Fruit fly (Drosophila melanogaster) whole organism: Measurements from ENCODE around the gene BtbVII.

ENCODE experiments used
- CG8478 ChIP-seq: fragments of >200 bp; optimal IDR thresholded peaks from 2 replicates; lab custom pipeline; 2018; ENCODE audit warnings: inconsistent platforms
- Dll ChIP-seq: fragments of >200 bp; optimal IDR thresholded peaks from 2 replicates; lab custom pipeline; 2017
- pan ChIP-seq: fragments of >200 bp; optimal IDR thresholded peaks from 2 replicates; lab custom pipeline; 2017
- usp ChIP-seq: fragments of >200 bp; optimal IDR thresholded peaks from 2 replicates; lab custom pipeline; 2017; ENCODE audit warnings: missing biosample characterization, missing genetic modification characterization, mixed read lengths

- TF ChIP-seq pan (lab: Kevin White, UChicago) (no peak), usp (GFP tag; lab: Kevin White, UChicago) (no peak), Dll (lab: Kevin White, UChicago) (no peak), CG8478 (lab: Kevin White, UChicago) (no peak)
Observed at dm6 chr3L:3106908-3107821, 41.3 kb upstream of the BtbVII start, which contains the start of gene Cht7.
